Fruit fly (Drosophila melanogaster): Measurements from ENCODE around the gene p38a.

The p38a gene

DNA sequence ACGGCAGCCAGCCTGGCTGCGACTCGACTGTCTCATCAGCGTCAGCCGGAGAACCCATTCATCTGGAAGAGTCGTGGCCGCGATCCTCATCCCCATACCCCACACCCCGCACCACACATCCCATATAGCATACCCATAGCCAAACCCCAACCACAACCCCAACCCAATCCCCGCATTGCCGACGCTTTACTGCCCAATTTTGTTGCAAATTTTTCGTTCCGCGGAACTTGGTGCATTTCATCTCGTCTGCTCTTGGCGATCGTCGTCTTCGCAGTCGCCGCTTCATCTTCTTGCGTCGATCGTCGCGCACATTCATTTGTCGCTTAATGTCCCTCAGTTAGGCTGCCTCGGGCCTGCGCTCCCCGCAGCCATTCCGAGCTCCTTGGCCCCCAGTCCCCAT lies 8.7 kb downstream of the p38a start:
- no peak for TF ChIP-seq ttk (GFP tag; IDR thresholded peaks at IDR 0.05)
- peak; percentile 57 for TF ChIP-seq Ets65A (GFP tag)

DNA sequence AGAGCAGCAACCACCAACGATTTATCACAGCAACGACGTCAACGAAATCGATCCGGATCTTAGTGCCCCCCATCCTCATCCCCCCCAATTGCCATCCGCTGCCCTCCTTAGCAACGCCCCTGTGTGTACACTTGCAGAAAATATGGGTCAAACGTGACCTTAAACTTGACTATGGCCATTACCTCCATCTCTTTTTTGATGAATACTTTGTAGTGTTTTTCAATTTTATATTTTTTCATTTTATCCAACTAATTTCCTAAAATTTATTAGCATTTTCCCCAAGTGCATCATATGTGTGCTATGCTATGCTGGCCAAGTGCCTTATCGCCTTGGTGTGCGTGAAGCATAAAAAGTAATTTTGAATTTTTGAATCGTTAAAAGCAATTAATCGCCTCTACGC lies 9.2 kb downstream of the p38a start:
- TF ChIP-seq CG14710 (tag; optimal IDR thresholded peaks at IDR 0.05) = peak; percentile 20
- no peak for TF ChIP-seq Deaf1 (tag; optimal IDR thresholded peaks at IDR 0.05)
- TF ChIP-seq CG10979 (tag; optimal IDR thresholded peaks at IDR 0.05) = peak; percentile 58
- peak; percentile 53; the same call in 1 of the 3 replicates for TF ChIP-seq zfh1 (GFP tag; IDR thresholded peaks at IDR 0.05)
- TF ChIP-seq HLHmδ (GFP tag; optimal IDR thresholded peaks at IDR 0.05) = no peak
- no peak for TF ChIP-seq CG7928 (GFP tag; optimal IDR thresholded peaks at IDR 0.05)
- TF ChIP-seq CG14014 (GFP tag; IDR thresholded peaks at IDR 0.05) = no peak
- TF ChIP-seq Gsc (GFP tag; IDR thresholded peaks at IDR 0.05) = no peak
- TF ChIP-seq ci (GFP tag; IDR thresholded peaks at IDR 0.05) = peak; percentile 63; the same call in 1 of the 3 replicates
- TF ChIP-seq BtbVII (GFP tag; optimal IDR thresholded peaks at IDR 0.05) = no peak
- TF ChIP-seq scrt (GFP tag; optimal IDR thresholded peaks at IDR 0.05) = no peak
- no peak for TF ChIP-seq CG6654 (GFP tag; optimal IDR thresholded peaks at IDR 0.05)
- TF ChIP-seq NC2α (GFP tag; optimal IDR thresholded peaks at IDR 0.05) = no peak
- TF ChIP-seq CG9817 (tag; optimal IDR thresholded peaks at IDR 0.05) = no peak
- TF ChIP-seq CG17568 (GFP tag; optimal IDR thresholded peaks at IDR 0.05) = no peak
- TF ChIP-seq ro (GFP tag; IDR thresholded peaks at IDR 0.05) = no peak
- no peak for TF ChIP-seq CG16779 (GFP tag; IDR thresholded peaks at IDR 0.05)
- TF ChIP-seq wek (GFP tag; optimal IDR thresholded peaks at IDR 0.05) = no peak
- no peak for TF ChIP-seq Usf (GFP tag; optimal IDR thresholded peaks at IDR 0.05)
- TF ChIP-seq sqz (GFP tag; optimal IDR thresholded peaks at IDR 0.05) = no peak
- TF ChIP-seq NC2β (GFP tag; optimal IDR thresholded peaks at IDR 0.05) = no peak
- TF ChIP-seq CG6254 (GFP tag; optimal IDR thresholded peaks at IDR 0.05) = no peak
- no peak for TF ChIP-seq CG10565 (GFP tag; optimal IDR thresholded peaks at IDR 0.05)
- peak; percentile 15 for TF ChIP-seq ewg (GFP tag; optimal IDR thresholded peaks at IDR 0.05)
- no peak for TF ChIP-seq vnd (GFP tag; IDR thresholded peaks at IDR 0.05; ENCODE audit: partially characterized antibody)
- no peak for TF ChIP-seq CG10959 (GFP tag; IDR thresholded peaks at IDR 0.05)
- peak; percentile 47; the same call in 1 of the 2 replicates for TF ChIP-seq CG31441 (GFP tag; IDR thresholded peaks at IDR 0.05)
- no peak for TF ChIP-seq CG8924 (tag; optimal IDR thresholded peaks at IDR 0.05)
- TF ChIP-seq dpn (GFP tag; optimal IDR thresholded peaks at IDR 0.05) = peak in 1 of 2 experiments; percentile 14
- peak; percentile 32; the same call in 1 of the 2 replicates for TF ChIP-seq Xrp1 (GFP tag; IDR thresholded peaks at IDR 0.05)
- TF ChIP-seq sens-2 (GFP tag; IDR thresholded peaks at IDR 0.05) = no peak
- no peak for TF ChIP-seq CG2199 (GFP tag; IDR thresholded peaks at IDR 0.05)
- peak; percentile 55 for TF ChIP-seq Sox102F (GFP tag; optimal IDR thresholded peaks at IDR 0.05)
- no peak for TF ChIP-seq repo (GFP tag; optimal IDR thresholded peaks at IDR 0.05)
- TF ChIP-seq Hr51 (GFP tag; optimal IDR thresholded peaks at IDR 0.05) = peak in 1 of 2 experiments; percentile 20
- no peak for TF ChIP-seq nerfin-2 (GFP tag; IDR thresholded peaks at IDR 0.05; ENCODE audit: partially characterized antibody)
- TF ChIP-seq onecut (GFP tag; IDR thresholded peaks at IDR 0.05) = peak; percentile 5; the same call in 1 of the 2 replicates
- peak; percentile 23 for TF ChIP-seq dmrt11E (tag; optimal IDR thresholded peaks at IDR 0.05)
- no peak for TF ChIP-seq caup (GFP tag; optimal IDR thresholded peaks at IDR 0.05; ENCODE audit: severe bottlenecking)
- peak; percentile 60 for TF ChIP-seq sisA (GFP tag; IDR thresholded peaks at IDR 0.05)
- peak in 1 of 2 experiments; percentile 6 for TF ChIP-seq Pdp1 (GFP tag; optimal IDR thresholded peaks at IDR 0.05)
- TF ChIP-seq CG12104 (GFP tag; optimal IDR thresholded peaks at IDR 0.05) = no peak
- no peak for TF ChIP-seq CG2889 (GFP tag; IDR thresholded peaks at IDR 0.05)
- no peak for TF ChIP-seq wor (GFP tag; IDR thresholded peaks at IDR 0.05)
- TF ChIP-seq CG1602 (GFP tag; optimal IDR thresholded peaks at IDR 0.05) = peak; percentile 3
- TF ChIP-seq ind (GFP tag; optimal IDR thresholded peaks at IDR 0.05) = peak; percentile 23
- TF ChIP-seq Ets65A (GFP tag) = no peak
- TF ChIP-seq CG2712 (tag; optimal IDR thresholded peaks at IDR 0.05) = peak; percentile 58
